Worm (Caenorhabditis elegans): ENCODE results near the gene ppgn-1.
A peak's percentile ranks its signal among the peaks of the same experiment; 100 is the strongest.

ppgn-1 gene

DNA sequence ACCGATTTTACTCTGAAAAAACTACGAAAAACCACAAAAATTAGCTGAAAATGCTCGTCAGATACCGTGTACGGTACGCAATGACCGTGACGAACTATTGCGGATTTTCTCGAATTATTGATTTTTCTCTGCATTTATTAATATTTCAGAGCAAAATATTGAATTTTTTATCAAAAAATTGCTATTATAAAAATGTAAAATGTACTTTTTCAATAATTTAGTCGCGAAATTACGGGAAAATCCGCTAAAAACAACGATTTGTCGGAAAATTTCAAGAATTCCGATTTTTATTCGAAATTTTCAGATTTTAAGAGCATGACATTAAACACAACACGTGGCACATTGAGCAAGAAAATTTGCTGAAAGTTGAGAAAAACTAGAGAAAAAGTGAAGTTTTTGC lies 32.4 kb downstream of the ppgn-1 start, which contains the start of gene Y38F2AL.12:
Gene Y38F2AL.12 (plus strand): TSS at position 301 of the 400 bp plus-strand sequence.
- TF ChIP-seq lsy-2 (tag; optimal IDR thresholded peaks at IDR 0.05) (no peak), lin-39 (tag; optimal IDR thresholded peaks at IDR 0.05) (no peak), elt-1 (tag; optimal IDR thresholded peaks at IDR 0.05) (no peak), nhr-237 (tag; optimal IDR thresholded peaks at IDR 0.05) (no peak), ztf-1 (GFP tag; conservative IDR thresholded peaks at IDR 0.05) (no peak), elt-3 (tag; optimal IDR thresholded peaks at IDR 0.05) (no peak), F13H6.1 (tag; optimal IDR thresholded peaks at IDR 0.05) (no peak)

DNA sequence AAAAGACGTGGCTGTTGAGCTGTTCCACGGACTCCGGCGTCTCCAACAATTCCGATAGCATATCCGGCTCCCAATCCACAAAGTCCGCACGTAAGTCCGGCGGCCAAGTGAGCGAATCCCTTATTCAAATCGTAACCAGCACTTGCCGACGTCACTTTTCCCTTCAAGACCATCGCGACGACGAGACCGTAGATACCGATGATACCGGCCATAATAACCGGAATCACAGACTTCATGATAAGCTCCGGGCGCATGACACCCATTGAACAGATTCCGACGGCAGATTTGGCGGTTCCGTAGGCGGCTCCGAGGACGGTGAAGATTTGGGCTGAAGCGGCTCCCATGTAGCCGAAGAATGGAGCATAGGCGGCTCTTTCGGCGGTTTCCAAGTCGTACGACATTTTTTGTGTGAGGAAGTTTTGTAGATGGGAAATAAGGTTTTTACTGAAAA lies 33.1 kb downstream of the ppgn-1 start, which contains the start of gene vha-3:
Gene vha-3 (minus strand): TSS at position 401 of the 451 bp plus-strand sequence.
- TF ChIP-seq nhr-11 (tag; optimal IDR thresholded peaks at IDR 0.05), result no peak
- TF ChIP-seq ztf-11 (tag; optimal IDR thresholded peaks at IDR 0.05), result no peak
- no peak for TF ChIP-seq peb-1 (tag; optimal IDR thresholded peaks at IDR 0.05)
- no peak for TF ChIP-seq unc-39 (tag; optimal IDR thresholded peaks at IDR 0.05)
- TF ChIP-seq dmd-4 (tag; optimal IDR thresholded peaks at IDR 0.05), result no peak

DNA sequence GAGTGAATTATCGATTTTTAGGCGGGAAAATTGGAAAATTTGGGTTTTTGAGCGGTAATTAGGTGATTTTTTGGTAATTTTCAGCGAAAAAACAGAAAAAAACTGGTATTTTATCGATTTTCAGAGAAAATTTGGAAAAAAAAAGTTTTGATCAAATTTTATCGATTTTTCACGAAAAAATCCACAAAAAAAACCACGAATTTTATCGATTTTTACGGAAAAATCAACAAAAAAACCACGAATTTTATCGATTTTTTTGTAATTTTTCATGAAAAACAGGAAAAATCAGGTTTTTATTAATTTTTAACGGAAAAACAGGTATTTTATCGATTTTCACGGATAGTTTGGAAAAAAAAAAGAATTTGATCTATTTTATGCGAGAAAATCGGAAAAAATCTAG lies 33.9 kb downstream of the ppgn-1 start:
- TF ChIP-seq nhr-25 (tag; optimal IDR thresholded peaks at IDR 0.05) (peak; percentile 13), mdl-1 (tag; optimal IDR thresholded peaks at IDR 0.05) (no peak)

DNA sequence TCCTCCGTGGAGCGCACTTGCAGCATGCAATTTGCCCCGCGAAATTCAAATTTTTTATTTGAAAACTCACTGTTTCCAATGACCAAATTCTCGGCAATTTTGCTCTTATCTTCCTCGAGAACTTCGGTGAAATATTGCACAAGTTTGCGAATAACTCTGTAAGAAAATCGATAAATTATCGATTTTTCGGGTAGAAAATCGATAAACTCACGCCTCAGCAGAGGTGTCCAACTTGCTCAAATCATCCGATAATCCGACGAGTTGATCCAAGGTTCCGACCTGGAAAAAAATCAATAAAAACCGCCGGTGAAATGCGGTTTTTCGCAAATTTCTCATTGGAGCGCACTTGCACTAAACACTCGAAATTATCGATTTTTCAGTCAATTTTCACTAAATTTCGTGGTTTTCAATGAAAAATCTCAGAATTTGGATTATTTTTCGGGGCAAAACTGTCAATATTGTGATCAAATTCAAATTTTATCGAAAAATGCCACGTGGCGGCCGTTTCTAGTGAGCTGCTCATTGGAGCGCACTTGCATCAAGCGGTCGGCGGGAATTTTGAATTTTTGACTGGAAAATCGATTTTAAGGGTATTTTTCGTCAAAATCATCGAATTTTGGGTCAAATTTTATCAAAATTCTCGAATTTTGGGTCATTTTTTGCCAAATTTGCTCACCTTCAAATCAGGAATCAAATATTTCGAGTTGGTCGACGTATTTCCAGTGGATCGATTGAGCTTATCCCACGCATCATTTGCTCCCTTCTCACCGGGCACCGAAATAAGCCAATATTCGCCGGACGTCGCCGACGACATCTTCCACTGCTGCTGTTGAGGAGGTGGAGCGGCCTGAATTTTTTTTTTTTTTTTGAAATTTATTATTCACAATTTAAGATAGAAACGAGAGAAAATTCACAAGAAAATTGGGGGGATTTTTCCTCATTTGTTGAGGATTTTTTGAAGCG lies 34.7 kb downstream of the ppgn-1 start, which contains the start of gene vha-11:
Gene vha-11 (minus strand): TSS at position 847 of the 963 bp plus-strand sequence.
- TF ChIP-seq unc-55 (GFP tag; optimal IDR thresholded peaks at IDR 0.05), result peak; percentile 4
- TF ChIP-seq crh-2 (tag; optimal IDR thresholded peaks at IDR 0.05), result no peak
- no peak for TF ChIP-seq nhr-25 (tag; optimal IDR thresholded peaks at IDR 0.05)
- peak; percentile 57 for TF ChIP-seq ama-1 (optimal IDR thresholded peaks at IDR 0.05)
- no peak for TF ChIP-seq aly-2 (tag; optimal IDR thresholded peaks at IDR 0.05)
- TF ChIP-seq lin-39 (tag; optimal IDR thresholded peaks at IDR 0.05), result no peak

ce11 chrIV:2311554-2311953 lies 37.2 kb downstream of the ppgn-1 start:
- TF ChIP-seq nhr-6 (tag; optimal IDR thresholded peaks at IDR 0.05), result no peak
- no peak for TF ChIP-seq crh-2 (tag; optimal IDR thresholded peaks at IDR 0.05)
- no peak for TF ChIP-seq ama-1 (optimal IDR thresholded peaks at IDR 0.05)
- TF ChIP-seq lin-11 (tag; optimal IDR thresholded peaks at IDR 0.05), result no peak
- TF ChIP-seq nhr-12 (tag; optimal IDR thresholded peaks at IDR 0.05), result no peak
- no peak for TF ChIP-seq fos-1 (tag; optimal IDR thresholded peaks at IDR 0.05)
- TF ChIP-seq gmeb-1 (tag; optimal IDR thresholded peaks at IDR 0.05), result no peak
- no peak for TF ChIP-seq elt-1 (tag; optimal IDR thresholded peaks at IDR 0.05)
- no peak for TF ChIP-seq mbf-1 (tag; optimal IDR thresholded peaks at IDR 0.05)
- no peak for TF ChIP-seq mab-5 (tag; optimal IDR thresholded peaks at IDR 0.05)
- TF ChIP-seq peb-1 (tag; optimal IDR thresholded peaks at IDR 0.05), result no peak
- no peak for TF ChIP-seq nhr-129 (tag; optimal IDR thresholded peaks at IDR 0.05)
- no peak for TF ChIP-seq skn-1 (tag; optimal IDR thresholded peaks at IDR 0.05)
- no peak for TF ChIP-seq R02D3.7 (tag; optimal IDR thresholded peaks at IDR 0.05)
- TF ChIP-seq snpc-4 (tag; optimal IDR thresholded peaks at IDR 0.05), result no peak
- TF ChIP-seq lsy-2 (tag; optimal IDR thresholded peaks at IDR 0.05), result no peak

DNA sequence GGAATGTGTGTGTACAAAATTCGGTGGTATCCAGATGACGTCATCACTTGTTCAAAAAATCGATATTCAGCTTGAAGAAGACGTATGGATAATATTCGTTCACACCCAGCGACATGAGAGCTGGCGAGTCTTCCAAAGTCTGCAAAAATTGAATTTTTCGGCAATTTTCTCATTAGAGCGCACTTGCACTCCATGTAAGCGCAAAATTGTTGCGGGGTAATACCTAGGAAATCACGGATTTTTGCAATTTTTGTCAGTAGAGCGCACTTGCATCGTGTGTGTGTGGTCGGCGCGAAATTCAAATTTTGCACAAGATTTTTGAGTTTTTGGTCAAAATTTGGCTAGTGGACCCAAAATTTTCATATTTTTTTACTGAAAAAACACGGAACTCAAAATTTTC lies 40.5 kb downstream of the ppgn-1 start:
- TF ChIP-seq ztf-4 (tag; optimal IDR thresholded peaks at IDR 0.05), result no peak
- no peak for TF ChIP-seq sma-9 (GFP tag; optimal IDR thresholded peaks at IDR 0.05)
- TF ChIP-seq sma-9 (tag; optimal IDR thresholded peaks at IDR 0.05), result no peak
- TF ChIP-seq nhr-237 (tag; optimal IDR thresholded peaks at IDR 0.05), result no peak
- TF ChIP-seq nhr-6 (tag; optimal IDR thresholded peaks at IDR 0.05), result no peak
- TF ChIP-seq egl-27 (tag; optimal IDR thresholded peaks at IDR 0.05), result no peak
